In the genomic region with DNA sequence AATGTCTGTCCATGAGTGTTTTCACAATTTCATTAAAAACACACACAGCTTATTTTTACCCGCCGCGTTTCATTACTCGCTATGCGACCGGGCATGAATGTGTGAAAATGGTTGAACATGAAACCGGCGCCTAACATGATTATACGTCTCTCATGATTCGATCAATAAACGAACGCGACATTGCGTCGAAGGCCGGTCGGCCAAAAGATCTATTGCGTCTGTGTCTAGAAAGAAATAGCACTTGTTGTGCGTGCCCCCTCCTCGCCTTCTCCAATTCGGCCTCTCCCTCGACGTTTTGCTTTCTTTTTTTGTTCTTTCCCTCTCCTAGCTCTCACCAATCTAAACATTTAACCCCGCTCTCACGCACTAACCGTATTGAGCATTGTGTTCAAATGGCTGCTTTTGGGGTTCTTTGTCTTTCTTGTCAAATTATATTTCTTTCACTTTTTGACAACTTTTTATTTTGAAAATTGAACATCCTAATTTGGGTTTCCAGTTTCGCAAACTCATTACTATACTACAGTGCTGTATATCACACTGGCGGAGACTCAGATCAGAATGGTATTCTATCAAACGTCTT, we compare ENCODE assay signal across 5 worm cellular contexts.
TF ChIP-seq lines count a peak whose summit lies in the region.

No protein-coding gene starts in this region.

TF ChIP-seq in whole organism, L1 larva, 84 proteins besides CTCF, POLR2A, EP300 and RAD21:
- TF ChIP-seq aly-2 (tag; optimal IDR thresholded peaks at IDR 0.05; lab: Kevin White, UChicago): no peak
- peak; percentile 10 for TF ChIP-seq xbp-1 (tag; optimal IDR thresholded peaks at IDR 0.05; lab: Kevin White, UChicago)
- TF ChIP-seq nhr-71 (tag; optimal IDR thresholded peaks at IDR 0.05; lab: Kevin White, UChicago): peak; percentile 9
- TF ChIP-seq lin-14 (GFP tag; optimal IDR thresholded peaks at IDR 0.05; lab: Kevin White, UChicago): peak; percentile 65
- no peak for TF ChIP-seq efl-1 (optimal IDR thresholded peaks at IDR 0.05; lab: Kevin White, UChicago)
- TF ChIP-seq efl-1 (GFP tag; optimal IDR thresholded peaks at IDR 0.05 in 1 of 2; lab: Kevin White, UChicago): peak in 1 of 2 experiments; percentile 77
- TF ChIP-seq snu-23 (GFP tag; optimal IDR thresholded peaks at IDR 0.05; lab: Kevin White, UChicago): peak; percentile 46
- peak; percentile 50 for TF ChIP-seq blmp-1 (tag; optimal IDR thresholded peaks at IDR 0.05; lab: Kevin White, UChicago)
- TF ChIP-seq nhr-85 (tag; lab: Kevin White, UChicago): peak; percentile 10
- TF ChIP-seq nhr-47 (tag; optimal IDR thresholded peaks at IDR 0.05; lab: Kevin White, UChicago): peak; percentile 8
- TF ChIP-seq mep-1 (tag; optimal IDR thresholded peaks at IDR 0.05; lab: Kevin White, UChicago): no peak
- no peak for TF ChIP-seq hpl-2 (GFP tag; optimal IDR thresholded peaks at IDR 0.05; lab: Kevin White, UChicago)

TF ChIP-seq in whole organism, L2 larva, 48 proteins besides CTCF, POLR2A, EP300 and RAD21:
- no peak for TF ChIP-seq mbf-1 (tag; optimal IDR thresholded peaks at IDR 0.05; lab: Kevin White, UChicago)
- no peak for TF ChIP-seq fos-1 (tag; optimal IDR thresholded peaks at IDR 0.05; lab: Kevin White, UChicago)
- TF ChIP-seq Y55F3AM.14 (GFP tag; optimal IDR thresholded peaks at IDR 0.05; lab: Kevin White, UChicago): no peak
- TF ChIP-seq nhr-237 (tag; optimal IDR thresholded peaks at IDR 0.05; lab: Kevin White, UChicago): no peak
- TF ChIP-seq C34F6.9 (tag; optimal IDR thresholded peaks at IDR 0.05; lab: Kevin White, UChicago): peak; percentile 30
- no peak for TF ChIP-seq elt-3 (tag; optimal IDR thresholded peaks at IDR 0.05; lab: Kevin White, UChicago)
- TF ChIP-seq nhr-129 (tag; optimal IDR thresholded peaks at IDR 0.05; lab: Kevin White, UChicago): peak; percentile 43
- no peak for TF ChIP-seq unc-39 (tag; optimal IDR thresholded peaks at IDR 0.05; lab: Kevin White, UChicago)
- TF ChIP-seq blmp-1 (tag; optimal IDR thresholded peaks at IDR 0.05; lab: Kevin White, UChicago; ENCODE audit: insufficient read depth): peak; percentile 4
- TF ChIP-seq ceh-16 (tag; optimal IDR thresholded peaks at IDR 0.05; lab: Kevin White, UChicago): no peak
TF ChIP-seq in whole organism, L2 larva: peak in this region for 3.

TF ChIP-seq in whole organism, L3 larva, 47 proteins besides CTCF, POLR2A, EP300 and RAD21:
- TF ChIP-seq unc-62 (GFP tag; optimal IDR thresholded peaks at IDR 0.05; lab: Kevin White, UChicago) (no peak), nhr-23 (tag; optimal IDR thresholded peaks at IDR 0.05; lab: Kevin White, UChicago) (peak; percentile 20), nhr-28 (tag; optimal IDR thresholded peaks at IDR 0.05; lab: Kevin White, UChicago) (no peak), nhr-77 (tag; optimal IDR thresholded peaks at IDR 0.05; lab: Kevin White, UChicago) (no peak), lin-15B (tag; optimal IDR thresholded peaks at IDR 0.05; lab: Kevin White, UChicago) (no peak), daf-12 (tag; optimal IDR thresholded peaks at IDR 0.05; lab: Kevin White, UChicago) (no peak), sea-2 (GFP tag; optimal IDR thresholded peaks at IDR 0.05; lab: Kevin White, UChicago) (no peak), nhr-25 (tag; optimal IDR thresholded peaks at IDR 0.05; lab: Kevin White, UChicago) (peak; percentile 52), nhr-43 (tag; optimal IDR thresholded peaks at IDR 0.05; lab: Kevin White, UChicago; ENCODE audit: poor library complexity, severe bottlenecking) (no peak), egl-27 (tag; optimal IDR thresholded peaks at IDR 0.05; lab: Kevin White, UChicago) (no peak), pha-4 (tag; optimal IDR thresholded peaks at IDR 0.05; lab: Kevin White, UChicago) (peak; percentile 9), nhr-67 (tag; optimal IDR thresholded peaks at IDR 0.05; lab: Kevin White, UChicago) (no peak), ceh-9 (tag; optimal IDR thresholded peaks at IDR 0.05; lab: Kevin White, UChicago) (no peak), hmg-11 (tag; optimal IDR thresholded peaks at IDR 0.05; lab: Kevin White, UChicago) (peak; percentile 36), tbx-2 (tag; optimal IDR thresholded peaks at IDR 0.05; lab: Kevin White, UChicago) (no peak), snpc-4 (tag; optimal IDR thresholded peaks at IDR 0.05; lab: Kevin White, UChicago) (no peak), egl-5 (tag; optimal IDR thresholded peaks at IDR 0.05; lab: Kevin White, UChicago) (peak; percentile 71), ceh-28 (tag; optimal IDR thresholded peaks at IDR 0.05; lab: Kevin White, UChicago) (no peak), nfya-1 (tag; optimal IDR thresholded peaks at IDR 0.05; lab: Kevin White, UChicago; ENCODE audit: insufficient read depth) (peak; percentile 16)

TF ChIP-seq in whole organism, L4 larva, 104 proteins besides CTCF, POLR2A, EP300 and RAD21 (continues in another document):
- no peak for TF ChIP-seq nhr-48 (tag; optimal IDR thresholded peaks at IDR 0.05; lab: Kevin White, UChicago)
- TF ChIP-seq lin-15B (tag; optimal IDR thresholded peaks at IDR 0.05; lab: Kevin White, UChicago): no peak
- no peak for TF ChIP-seq ceh-20 (GFP tag; IDR thresholded peaks at IDR 0.05; lab: Robert Waterston, UW)
- TF ChIP-seq nhr-11 (tag; optimal IDR thresholded peaks at IDR 0.05; lab: Kevin White, UChicago): no peak
- no peak for TF ChIP-seq Y48G9A.11 (GFP tag; IDR thresholded peaks at IDR 0.05; lab: Robert Waterston, UW)
- TF ChIP-seq ceh-44 (GFP tag; IDR thresholded peaks at IDR 0.05; lab: Robert Waterston, UW): no peak
- no peak for TF ChIP-seq nhr-28 (tag; optimal IDR thresholded peaks at IDR 0.05; lab: Kevin White, UChicago)
- TF ChIP-seq tra-1 (GFP tag; IDR thresholded peaks at IDR 0.05; lab: Robert Waterston, UW): no peak
- TF ChIP-seq daf-16 (GFP tag; optimal IDR thresholded peaks at IDR 0.05; lab: Kevin White, UChicago): no peak
- TF ChIP-seq daf-16 (tag; optimal IDR thresholded peaks at IDR 0.05; lab: Kevin White, UChicago): peak; percentile 34
- no peak for TF ChIP-seq Y5F2A.4 (GFP tag; optimal IDR thresholded peaks at IDR 0.05; lab: Kevin White, UChicago)
- TF ChIP-seq F44E2.7 (GFP tag; IDR thresholded peaks at IDR 0.05; lab: Robert Waterston, UW): no peak
- peak; percentile 25 for TF ChIP-seq dve-1 (tag; optimal IDR thresholded peaks at IDR 0.05; lab: Kevin White, UChicago; ENCODE audit: insufficient read depth)
- no peak for TF ChIP-seq nhr-111 (GFP tag; optimal IDR thresholded peaks at IDR 0.05; lab: Kevin White, UChicago)
- TF ChIP-seq rbr-2 (tag; optimal IDR thresholded peaks at IDR 0.05; lab: Kevin White, UChicago): no peak
- no peak for TF ChIP-seq pha-4 (GFP tag; IDR thresholded peaks at IDR 0.05; lab: Robert Waterston, UW)
- no peak for TF ChIP-seq pha-4 (tag; optimal IDR thresholded peaks at IDR 0.05; lab: Kevin White, UChicago)
- TF ChIP-seq saeg-2 (GFP tag; IDR thresholded peaks at IDR 0.05; lab: Robert Waterston, UW): no peak
- TF ChIP-seq zag-1 (tag; optimal IDR thresholded peaks at IDR 0.05; lab: Kevin White, UChicago): no peak
- no peak for TF ChIP-seq Y105C5A.15 (GFP tag; IDR thresholded peaks at IDR 0.05; lab: Robert Waterston, UW)
- TF ChIP-seq hlh-11 (tag; optimal IDR thresholded peaks at IDR 0.05; lab: Kevin White, UChicago): peak; percentile 33
- no peak for TF ChIP-seq mdl-1 (tag; optimal IDR thresholded peaks at IDR 0.05; lab: Kevin White, UChicago)
- TF ChIP-seq dpl-1 (GFP tag; optimal IDR thresholded peaks at IDR 0.05; lab: Kevin White, UChicago): no peak
- no peak for TF ChIP-seq Y75B8A.6 (GFP tag; IDR thresholded peaks at IDR 0.05; lab: Robert Waterston, UW)
- TF ChIP-seq ceh-28 (tag; optimal IDR thresholded peaks at IDR 0.05; lab: Kevin White, UChicago): peak; percentile 4
- TF ChIP-seq hmg-1.1 (GFP tag; IDR thresholded peaks at IDR 0.05; lab: Robert Waterston, UW): peak; percentile 37; the same call in 1 of the 2 replicates

TF ChIP-seq in whole organism, young adult, 124 proteins besides CTCF, POLR2A, EP300 and RAD21:
- TF ChIP-seq dox-1 (GFP tag; IDR thresholded peaks at IDR 0.05; lab: Robert Waterston, UW) (peak; percentile 51; the same call in 1 of the 2 replicates), snpc-4 (GFP tag; optimal IDR thresholded peaks at IDR 0.05; lab: Kevin White, UChicago) (no peak), snpc-4 (tag; optimal IDR thresholded peaks at IDR 0.05; lab: Kevin White, UChicago) (no peak), F52B5.7 (tag; optimal IDR thresholded peaks at IDR 0.05; lab: Kevin White, UChicago) (no peak), tbx-9 (tag; optimal IDR thresholded peaks at IDR 0.05; lab: Kevin White, UChicago; ENCODE audit: borderline replicate concordance) (no peak), cebp-1 (GFP tag; IDR thresholded peaks at IDR 0.05; lab: Robert Waterston, UW) (no peak), cebp-1 (tag; optimal IDR thresholded peaks at IDR 0.05; lab: Kevin White, UChicago) (peak; percentile 34)
